Worm (Caenorhabditis elegans) whole organism, L3 larva: ENCODE data around the gene R07C12.1.

ENCODE experiments used
- R02D3.7 ChIP-seq: fragments of 150-350 bp; optimal IDR thresholded peaks from 2 replicates; lab custom pipeline; 2014; ENCODE audit warnings: missing biosample characterization, missing genetic modification characterization
- ZK546.5 ChIP-seq: sonication (generic microtip); optimal IDR thresholded peaks from 2 replicates; lab custom pipeline; 2017; ENCODE audit warnings: missing biosample characterization, missing genetic modification characterization
- aly-2 ChIP-seq: fragments of 150-350 bp; optimal IDR thresholded peaks from 2 replicates; lab custom pipeline; 2014; ENCODE audit warnings: missing biosample characterization, missing genetic modification characterization
- ama-1 ChIP-seq: fragments of 150-350 bp; optimal IDR thresholded peaks from 2 replicates; lab custom pipeline; 2018
- ceh-16 ChIP-seq: sonication (generic microtip); optimal IDR thresholded peaks from 2 replicates; lab custom pipeline; 2017; ENCODE audit warnings: missing biosample characterization, missing genetic modification characterization
- ceh-28 ChIP-seq: fragments of 150-350 bp; optimal IDR thresholded peaks from 2 replicates; lab custom pipeline; 2014; ENCODE audit warnings: missing biosample characterization, missing genetic modification reagents, missing genetic modification characterization
- ceh-82 ChIP-seq: fragments of 150-350 bp; optimal IDR thresholded peaks from 2 replicates; lab custom pipeline; 2014; ENCODE audit warnings: missing biosample characterization, missing genetic modification characterization
- daf-12 ChIP-seq: fragments of 150-350 bp; optimal IDR thresholded peaks from 2 replicates; lab custom pipeline; 2014; ENCODE audit warnings: missing biosample characterization, missing genetic modification reagents, missing genetic modification characterization
- egl-27 ChIP-seq: sonication (generic microtip); optimal IDR thresholded peaks from 4 replicates; lab custom pipeline; 2017; ENCODE audit warnings: missing biosample characterization, missing genetic modification reagents, missing genetic modification characterization
- elt-1 ChIP-seq: fragments of 150-350 bp; optimal IDR thresholded peaks from 2 replicates; lab custom pipeline; 2014; ENCODE audit warnings: missing biosample characterization, missing genetic modification characterization
- elt-2 ChIP-seq: sonication (generic microtip); optimal IDR thresholded peaks from 2 replicates; lab custom pipeline; 2016; ENCODE audit warnings: missing genetic modification reagents, mild to moderate bottlenecking, missing genetic modification characterization, missing compliant biosample characterization
- elt-3 ChIP-seq, 3 experiments: fragments of 150-350 bp in 1 of 3; sonication (generic microtip) in 2 of 3; optimal IDR thresholded peaks; 2 replicates in 2 of 3; 4 replicates in 1 of 3; lab custom pipeline; 2014 to 2017; ENCODE audit warnings: missing biosample characterization in 3 of 3, missing genetic modification characterization in 3 of 3
- eor-1 ChIP-seq, 2 experiments: fragments of 150-350 bp; optimal IDR thresholded peaks; 2 replicates each; lab custom pipeline; 2014 to 2018; ENCODE audit warnings: missing biosample characterization in 2 of 2, missing genetic modification characterization in 2 of 2
- fkh-10 ChIP-seq: sonication (generic microtip); optimal IDR thresholded peaks from 2 replicates; lab custom pipeline; 2017; ENCODE audit warnings: missing biosample characterization, missing genetic modification reagents, missing genetic modification characterization
- fos-1 ChIP-seq: fragments of 150-350 bp; optimal IDR thresholded peaks from 2 replicates; lab custom pipeline; 2014; ENCODE audit warnings: missing biosample characterization, missing genetic modification characterization
- hmg-11 ChIP-seq: sonication (generic microtip); optimal IDR thresholded peaks from 2 replicates; lab custom pipeline; 2016; ENCODE audit warnings: missing genetic modification characterization, missing compliant biosample characterization
- jun-1 ChIP-seq: fragments of 150-350 bp; optimal IDR thresholded peaks from 2 replicates; lab custom pipeline; 2014; ENCODE audit warnings: missing biosample characterization, missing genetic modification reagents, missing genetic modification characterization
- lin-15B ChIP-seq: fragments of 150-350 bp; optimal IDR thresholded peaks from 2 replicates; lab custom pipeline; 2014; ENCODE audit warnings: missing biosample characterization, missing genetic modification characterization
- lsy-12 ChIP-seq: sonication (generic microtip); optimal IDR thresholded peaks from 2 replicates; lab custom pipeline; 2016; ENCODE audit warnings: mild to moderate bottlenecking, missing genetic modification characterization, missing compliant biosample characterization
- mdl-1 ChIP-seq: fragments of 150-350 bp; optimal IDR thresholded peaks from 2 replicates; lab custom pipeline; 2014; ENCODE audit warnings: missing biosample characterization, missing genetic modification characterization
- mml-1 ChIP-seq: fragments of 150-350 bp; sonication (generic microtip); optimal IDR thresholded peaks from 3 replicates; lab custom pipeline; 2014; ENCODE audit warnings: missing biosample characterization, missing genetic modification characterization
- nfya-1 ChIP-seq: sonication (generic microtip); optimal IDR thresholded peaks from 2 replicates; lab custom pipeline; 2017; ENCODE audit warnings: missing genetic modification characterization, mild to moderate bottlenecking, missing compliant biosample characterization, antibody characterized with exemption, moderate library complexity; ENCODE audit not compliant: insufficient read depth
- nhr-12 ChIP-seq: fragments of 150-350 bp; optimal IDR thresholded peaks from 2 replicates; lab custom pipeline; 2014; ENCODE audit warnings: missing biosample characterization, missing genetic modification characterization
- nhr-23 ChIP-seq: fragments of 150-350 bp; optimal IDR thresholded peaks from 2 replicates; lab custom pipeline; 2014; ENCODE audit warnings: missing biosample characterization, missing genetic modification reagents, missing genetic modification characterization
- nhr-237 ChIP-seq: fragments of 150-350 bp; optimal IDR thresholded peaks from 2 replicates; lab custom pipeline; 2014; ENCODE audit warnings: missing biosample characterization, missing genetic modification characterization
- nhr-28 ChIP-seq: fragments of 150-350 bp; optimal IDR thresholded peaks from 2 replicates; lab custom pipeline; 2014; ENCODE audit warnings: missing biosample characterization, missing genetic modification characterization
- nhr-43 ChIP-seq: sonication (generic microtip); optimal IDR thresholded peaks from 2 replicates; lab custom pipeline; 2016; ENCODE audit warnings: mild to moderate bottlenecking, missing genetic modification characterization, missing compliant biosample characterization; ENCODE audit not compliant: poor library complexity, severe bottlenecking
- nhr-67 ChIP-seq: fragments of 150-350 bp; optimal IDR thresholded peaks from 2 replicates; lab custom pipeline; 2014; ENCODE audit warnings: missing biosample characterization, missing genetic modification characterization
- nhr-76 ChIP-seq: fragments of 150-350 bp; sonication (generic microtip); optimal IDR thresholded peaks from 5 replicates; lab custom pipeline; 2014; ENCODE audit warnings: missing biosample characterization, missing genetic modification characterization
- nhr-77 ChIP-seq: fragments of 150-350 bp; optimal IDR thresholded peaks from 2 replicates; lab custom pipeline; 2014; ENCODE audit warnings: missing biosample characterization, missing genetic modification characterization
- pha-4 ChIP-seq: fragments of 150-350 bp; optimal IDR thresholded peaks from 2 replicates; lab custom pipeline; 2014; ENCODE audit warnings: missing biosample characterization, missing genetic modification reagents, missing genetic modification characterization
- pqm-1 ChIP-seq: fragments of 150-350 bp; optimal IDR thresholded peaks from 2 replicates; lab custom pipeline; 2017; ENCODE audit warnings: missing biosample characterization, missing genetic modification characterization, inconsistent platforms
- sea-2 ChIP-seq: fragments of 150-350 bp; sonication (generic microtip); optimal IDR thresholded peaks from 4 replicates; lab custom pipeline; 2014; ENCODE audit warnings: missing biosample characterization, missing genetic modification reagents, missing genetic modification characterization
- tbx-2 ChIP-seq: sonication (generic microtip); optimal IDR thresholded peaks from 2 replicates; lab custom pipeline; 2016; ENCODE audit warnings: mild to moderate bottlenecking, missing genetic modification characterization, missing compliant biosample characterization
- unc-39 ChIP-seq: sonication (generic microtip); optimal IDR thresholded peaks from 4 replicates; lab custom pipeline; 2017; ENCODE audit warnings: missing biosample characterization, missing genetic modification characterization
- unc-62 ChIP-seq: fragments of 150-350 bp; sonication (generic microtip); optimal IDR thresholded peaks from 4 replicates; lab custom pipeline; 2014; ENCODE audit warnings: missing biosample characterization, missing genetic modification reagents, missing genetic modification characterization
- zag-1 ChIP-seq: fragments of 150-350 bp; optimal IDR thresholded peaks from 2 replicates; lab custom pipeline; 2014; ENCODE audit warnings: missing biosample characterization, missing genetic modification characterization
- ztf-11 ChIP-seq: fragments of 150-350 bp; optimal IDR thresholded peaks from 2 replicates; lab custom pipeline; 2014; ENCODE audit warnings: missing biosample characterization, missing genetic modification characterization
- ztf-4 ChIP-seq: fragments of 150-350 bp; optimal IDR thresholded peaks from 2 replicates; lab custom pipeline; 2014; ENCODE audit warnings: missing biosample characterization, missing genetic modification characterization

Gene R07C12.1

ce11 chrIV:4152143-4152542 is at the start of gene R07C12.1, which contains the start of gene K08D10.10:
TSS of gene R07C12.1 (plus strand) at chrIV:4152456.
TSS of gene K08D10.10 (plus strand) at chrIV:4152235.
- TF ChIP-seq elt-2 (tag; lab: Kevin White, UChicago) (peak; percentile 74), aly-2 (tag; lab: Kevin White, UChicago) (no peak), jun-1 (peak; percentile 10), tbx-2 (tag; lab: Kevin White, UChicago) (no peak)

- TF ChIP-seq fkh-10 (GFP tag; lab: Kevin White, UChicago) (no peak), mml-1 (tag; lab: Kevin White, UChicago) (no peak), ztf-11 (tag; lab: Kevin White, UChicago) (no peak), R02D3.7 (tag; lab: Kevin White, UChicago) (no peak), pha-4 (tag; lab: Kevin White, UChicago) (no peak), nhr-43 (tag; lab: Kevin White, UChicago) (no peak), ceh-28 (tag; lab: Kevin White, UChicago) (no peak), egl-27 (tag; lab: Kevin White, UChicago) (no peak)
These were observed 49.5 kb upstream of the R07C12.1 start, which contains the start of gene ubc-1 for ce11 chrIV:4102720-4103119. TSS of gene ubc-1 (plus strand) at chrIV:4103020.

- TF ChIP-seq nhr-67 (tag; lab: Kevin White, UChicago) (no peak), fos-1 (no peak), zag-1 (tag; lab: Kevin White, UChicago) (no peak), fkh-10 (GFP tag; lab: Kevin White, UChicago) (no peak), hmg-11 (tag; lab: Kevin White, UChicago) (no peak), daf-12 (tag; lab: Kevin White, UChicago) (no peak), eor-1 (tag; optimal IDR thresholded peaks at IDR 0.05; lab: Kevin White, UChicago) (no peak), ama-1 (lab: Kevin White, UChicago) (no peak), nhr-77 (tag; lab: Kevin White, UChicago) (no peak), nhr-237 (tag; lab: Kevin White, UChicago) (no peak), nfya-1 (tag; lab: Kevin White, UChicago) (no peak), nhr-76 (no peak), aly-2 (tag; lab: Kevin White, UChicago) (no peak), ztf-11 (tag; lab: Kevin White, UChicago) (no peak), R02D3.7 (tag; lab: Kevin White, UChicago) (no peak), ceh-16 (tag; lab: Kevin White, UChicago) (no peak), nhr-28 (tag; lab: Kevin White, UChicago) (no peak), ztf-4 (no peak), nhr-12 (tag; lab: Kevin White, UChicago) (no peak), unc-39 (tag; lab: Kevin White, UChicago) (no peak)
These were observed 43.5 kb upstream of the R07C12.1 start, which contains the start of gene C35B1.7 for ce11 chrIV:4108767-4109166. TSS of gene C35B1.7 (plus strand) at chrIV:4109067.

- TF ChIP-seq ztf-11 (tag; lab: Kevin White, UChicago) (no peak), lin-15B (tag; lab: Kevin White, UChicago) (no peak), fos-1 (no peak), elt-1 (tag; lab: Kevin White, UChicago) (no peak), jun-1 (no peak), elt-3 (tag; optimal IDR thresholded peaks at IDR 0.05; lab: Kevin White, UChicago) (no peak), pha-4 (tag; lab: Kevin White, UChicago) (no peak)
- TF ChIP-seq, all 47 proteins: peak for 0
These were observed 39.9 kb upstream of the R07C12.1 start, which contains the start of gene F49F1.14 for ce11 chrIV:4112387-4112786. TSS of gene F49F1.14 (minus strand) at chrIV:4112487.

ce11 chrIV:4114526-4114925 is 37.7 kb upstream of the R07C12.1 start, which contains the start of gene F49F1.15:
TSS of gene F49F1.15 (minus strand) at chrIV:4114626.
- TF ChIP-seq mdl-1 (tag; lab: Kevin White, UChicago) (no peak), nfya-1 (tag; lab: Kevin White, UChicago) (no peak), sea-2 (GFP tag; lab: Kevin White, UChicago) (no peak), elt-3 (tag; optimal IDR thresholded peaks at IDR 0.05; lab: Kevin White, UChicago) (no peak), eor-1 (tag; optimal IDR thresholded peaks at IDR 0.05; lab: Kevin White, UChicago) (no peak), jun-1 (no peak), pqm-1 (tag; lab: Kevin White, UChicago) (no peak), unc-39 (tag; lab: Kevin White, UChicago) (no peak), ceh-82 (no peak), ztf-11 (tag; lab: Kevin White, UChicago) (no peak), hmg-11 (tag; lab: Kevin White, UChicago) (no peak), lsy-12 (tag; lab: Kevin White, UChicago) (no peak), nhr-23 (tag; lab: Kevin White, UChicago) (no peak), ZK546.5 (tag; lab: Kevin White, UChicago) (no peak), unc-62 (GFP tag; lab: Kevin White, UChicago) (no peak), elt-2 (tag; lab: Kevin White, UChicago) (no peak)
